Worm (Caenorhabditis elegans) whole organism, L4/young adult: Measurements from ENCODE around the gene C02B8.12.

ENCODE experiments used
- W03F9.2 ChIP-seq: fragments of 150-350 bp; optimal IDR thresholded peaks from 2 replicates; lab custom pipeline; 2014; ENCODE audit warnings: missing biosample characterization, missing genetic modification characterization
- dao-5 ChIP-seq: sonication (generic microtip); optimal IDR thresholded peaks from 2 replicates; lab custom pipeline; 2016; ENCODE audit warnings: missing genotype, missing genetic modification characterization, moderate library complexity, missing compliant biosample characterization
- him-1 ChIP-seq: sonication (generic microtip); optimal IDR thresholded peaks from 2 replicates; lab custom pipeline; 2016; ENCODE audit warnings: missing genotype, missing genetic modification reagents, missing genetic modification characterization, missing compliant biosample characterization

The C02B8.12 gene

DNA sequence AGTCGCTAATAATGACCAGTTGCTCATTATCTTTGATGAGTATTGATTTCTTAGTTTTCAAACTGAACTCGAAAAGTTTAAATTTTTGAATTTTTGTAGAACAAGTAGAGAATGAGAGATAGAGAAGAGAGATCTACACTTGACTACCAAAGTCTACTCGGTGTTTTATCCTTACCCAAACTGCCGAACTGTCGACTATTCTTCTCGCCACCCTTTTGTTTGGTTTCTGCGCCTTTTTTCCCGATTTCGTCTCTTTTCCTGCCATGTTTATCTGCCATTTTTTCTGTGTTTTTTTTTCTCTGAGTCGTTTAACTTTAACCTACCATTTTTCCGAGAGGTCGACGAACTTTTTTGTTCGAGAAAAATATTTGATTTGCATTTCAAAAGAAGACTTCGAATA, at the start of gene C02B8.12:
Gene C02B8.12 (minus strand): TSS at position 175 of the 400 bp plus-strand sequence.
- TF ChIP-seq dao-5 (tag; lab: Kevin White, UChicago): no peak
- TF ChIP-seq W03F9.2 (tag; lab: Kevin White, UChicago): no peak
- no peak for TF ChIP-seq him-1 (tag; lab: Kevin White, UChicago)

DNA sequence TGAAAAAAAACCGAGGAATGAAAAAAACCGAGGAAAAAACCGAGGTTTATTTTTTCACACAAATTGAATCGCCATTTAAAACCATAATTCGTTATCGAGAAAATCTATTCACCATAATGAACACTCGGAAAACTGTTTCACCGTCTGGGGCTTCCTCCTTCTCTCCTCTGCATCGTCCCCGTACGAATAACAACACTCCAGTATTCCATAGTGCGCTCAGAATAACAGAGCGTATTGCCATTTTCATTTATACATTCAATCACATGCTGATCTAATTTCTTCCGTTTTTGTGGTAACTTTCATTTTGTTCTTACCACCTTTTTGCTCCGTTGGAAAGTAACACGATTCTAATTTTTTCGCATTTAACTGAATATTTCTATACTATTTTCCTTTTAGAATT, 46.4 kb upstream of the C02B8.12 start, which contains the start of gene C17H11.2:
Gene C17H11.2 (plus strand): TSS at position 397 of the 400 bp plus-strand sequence.
- TF ChIP-seq dao-5 (tag; lab: Kevin White, UChicago) (no peak), him-1 (tag; lab: Kevin White, UChicago) (no peak), W03F9.2 (tag; lab: Kevin White, UChicago) (no peak)

DNA sequence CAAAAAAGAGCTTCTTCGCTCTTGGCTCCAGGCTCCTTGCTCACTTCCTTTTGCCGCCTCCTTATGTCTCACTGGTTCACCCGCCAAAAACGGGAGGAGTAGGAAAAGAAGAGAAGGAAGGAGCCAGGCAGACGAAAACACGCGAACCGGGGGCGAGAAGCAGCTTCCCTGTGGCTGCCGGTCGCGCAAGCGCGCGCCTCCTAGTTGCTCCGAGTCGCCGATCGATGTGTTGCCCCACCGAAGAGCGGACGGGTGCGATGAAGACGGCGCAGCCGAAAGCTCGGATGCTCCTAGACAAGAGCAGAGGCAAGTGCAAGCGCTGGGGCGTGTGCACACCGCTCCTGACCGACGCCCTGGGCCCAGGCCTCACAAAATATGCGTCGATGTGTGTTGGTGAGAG, 40.4 kb upstream of the C02B8.12 start:
- TF ChIP-seq dao-5 (tag; lab: Kevin White, UChicago) (no peak), him-1 (tag; lab: Kevin White, UChicago) (peak; percentile 77)

DNA sequence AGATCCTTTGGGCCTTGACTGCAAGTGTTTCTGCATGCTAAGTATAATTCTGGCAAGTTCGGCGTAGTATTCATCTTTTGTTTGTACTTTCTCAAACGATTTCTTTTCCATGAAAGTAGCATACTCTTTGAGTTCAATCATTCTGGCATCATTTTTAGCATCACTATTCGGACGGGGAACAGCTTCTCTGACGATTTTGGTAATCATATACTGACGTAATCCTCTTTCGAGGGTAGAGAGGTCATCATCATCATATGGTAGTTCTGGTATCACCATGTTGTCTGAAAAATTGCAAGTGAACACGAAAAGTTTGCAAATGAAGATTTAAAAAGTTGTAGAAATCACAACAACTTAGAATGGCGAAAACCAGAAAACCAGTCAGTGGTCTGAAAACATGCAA, 39.6 kb upstream of the C02B8.12 start, which contains the start of gene F22F1.3:
Gene F22F1.3 (minus strand): TSS at position 281 of the 400 bp plus-strand sequence.
- TF ChIP-seq him-1 (tag; lab: Kevin White, UChicago) (no peak), W03F9.2 (tag; lab: Kevin White, UChicago) (no peak), dao-5 (tag; lab: Kevin White, UChicago) (no peak)

DNA sequence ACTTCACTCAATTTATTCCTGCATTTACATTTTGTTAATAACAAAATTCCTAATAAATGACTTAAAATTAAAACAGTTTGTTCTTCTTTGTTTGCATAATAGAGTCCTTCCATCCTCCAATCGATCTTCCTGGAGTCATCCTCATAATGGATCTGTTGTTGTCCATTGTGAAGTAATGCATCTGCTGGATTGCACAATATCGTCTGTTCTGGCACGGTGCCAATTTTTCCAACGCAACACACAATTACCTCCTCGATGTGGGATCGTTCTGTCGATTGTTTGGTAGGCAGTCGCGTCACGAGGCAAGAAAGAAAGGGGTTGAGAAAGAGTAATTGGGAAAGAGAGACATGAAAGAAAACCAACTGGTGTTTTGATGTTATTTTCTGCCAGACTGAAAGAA, 36.8 kb upstream of the C02B8.12 start:
- TF ChIP-seq him-1 (tag; lab: Kevin White, UChicago): no peak

DNA sequence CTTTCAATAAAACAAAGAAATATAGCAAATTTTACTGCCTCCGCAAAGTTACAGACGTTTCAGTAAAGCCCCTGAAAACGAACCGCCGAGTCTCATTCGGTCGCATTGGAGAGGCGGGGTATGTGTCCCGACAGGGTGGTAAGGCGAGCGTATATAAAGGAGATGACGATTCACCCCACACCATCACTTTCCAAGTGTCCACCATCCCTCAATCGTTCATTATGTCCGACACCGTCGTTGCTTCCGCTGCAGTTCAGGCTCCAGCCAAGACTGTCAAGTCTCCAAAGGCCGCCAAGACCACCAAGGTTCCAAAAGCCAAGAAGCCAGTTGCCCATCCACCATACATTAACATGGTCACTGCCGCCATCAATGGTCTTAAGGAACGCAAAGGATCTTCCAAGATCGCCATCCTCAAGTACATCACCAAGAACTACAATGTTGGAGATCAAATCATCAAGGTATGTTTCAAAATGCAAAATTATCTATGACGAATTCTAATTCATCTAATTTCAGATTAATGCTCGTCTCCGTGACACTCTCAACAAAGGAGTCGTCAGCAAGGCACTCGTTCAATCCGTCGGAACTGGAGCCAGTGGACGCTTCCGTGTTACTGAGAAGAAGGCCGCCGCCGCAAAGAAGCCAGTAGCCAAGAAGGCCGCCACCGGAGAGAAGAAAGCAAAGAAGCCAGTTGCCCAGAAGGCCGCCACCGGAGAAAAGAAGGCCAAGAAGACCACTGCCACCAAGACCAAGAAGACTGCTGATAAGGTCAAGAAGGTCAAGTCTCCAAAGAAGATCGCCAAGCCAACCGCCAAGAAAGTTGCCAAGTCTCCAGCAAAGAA, 36.0 kb upstream of the C02B8.12 start, which contains the start of gene hil-3:
Gene hil-3 (plus strand): TSS at position 195 of the 839 bp plus-strand sequence.
- TF ChIP-seq W03F9.2 (tag; lab: Kevin White, UChicago) (no peak), dao-5 (tag; lab: Kevin White, UChicago) (no peak), him-1 (tag; lab: Kevin White, UChicago) (no peak)

DNA sequence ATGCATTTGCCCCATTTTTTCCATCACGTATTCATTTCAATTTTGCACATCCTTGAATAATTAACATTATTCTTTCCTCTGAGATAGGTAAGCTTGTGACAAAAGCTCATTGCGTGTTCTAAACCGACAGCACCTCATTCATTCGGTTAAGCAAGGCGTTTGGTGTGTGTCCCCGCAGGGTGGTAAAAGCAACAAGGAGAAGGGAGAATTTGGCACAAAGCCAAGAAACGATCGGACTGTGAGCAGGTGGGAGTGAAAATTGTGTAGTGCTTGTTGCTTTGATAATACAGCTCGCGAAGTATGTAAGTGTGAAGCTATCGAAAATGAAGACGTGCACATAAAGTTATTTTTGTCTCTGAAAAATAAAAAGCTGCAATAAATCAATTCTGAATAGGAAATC, 34.0 kb upstream of the C02B8.12 start:
- TF ChIP-seq W03F9.2 (tag; lab: Kevin White, UChicago): no peak

DNA sequence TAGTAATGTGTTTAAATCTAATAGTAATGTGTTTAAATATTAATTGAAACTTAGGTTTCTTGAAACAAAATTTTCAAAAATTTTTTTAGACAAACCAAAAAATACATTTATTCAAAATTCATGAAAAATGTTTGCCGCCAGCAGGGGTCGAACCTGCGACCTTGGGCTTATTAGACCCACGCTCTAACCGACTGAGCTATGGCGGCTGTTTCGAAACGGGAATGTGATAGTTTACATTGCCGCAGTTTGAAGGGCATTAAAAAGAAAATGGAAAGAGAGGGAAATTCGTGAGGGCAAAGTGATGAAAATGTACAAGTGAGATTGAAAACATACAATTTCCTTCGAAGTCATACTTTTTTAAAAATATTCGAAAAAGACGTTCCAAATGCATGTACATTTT, 33.3 kb upstream of the C02B8.12 start:
- TF ChIP-seq dao-5 (tag; lab: Kevin White, UChicago) (no peak), him-1 (tag; lab: Kevin White, UChicago) (no peak), W03F9.2 (tag; lab: Kevin White, UChicago) (peak; percentile 22)

DNA sequence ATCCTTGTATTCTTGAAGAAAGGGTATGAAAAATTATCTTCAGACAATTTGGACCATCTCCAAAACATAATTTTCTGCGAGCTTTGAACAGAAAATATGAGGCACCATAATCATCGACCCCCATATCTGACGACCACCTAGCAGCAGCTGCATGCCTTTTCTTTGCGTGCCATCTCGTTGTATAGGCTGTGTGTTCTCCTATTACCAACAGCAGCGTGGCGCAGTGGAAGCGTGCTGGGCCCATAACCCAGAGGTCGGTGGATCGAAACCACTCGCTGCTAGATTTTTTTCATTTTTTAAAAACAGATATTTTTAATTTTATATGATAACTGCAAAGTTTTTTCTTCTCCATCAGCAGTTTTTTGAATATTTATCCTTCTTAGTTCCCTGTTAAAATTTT, 32.8 kb upstream of the C02B8.12 start:
- TF ChIP-seq dao-5 (tag; lab: Kevin White, UChicago): no peak
- TF ChIP-seq W03F9.2 (tag; lab: Kevin White, UChicago): no peak
- TF ChIP-seq him-1 (tag; lab: Kevin White, UChicago): no peak

DNA sequence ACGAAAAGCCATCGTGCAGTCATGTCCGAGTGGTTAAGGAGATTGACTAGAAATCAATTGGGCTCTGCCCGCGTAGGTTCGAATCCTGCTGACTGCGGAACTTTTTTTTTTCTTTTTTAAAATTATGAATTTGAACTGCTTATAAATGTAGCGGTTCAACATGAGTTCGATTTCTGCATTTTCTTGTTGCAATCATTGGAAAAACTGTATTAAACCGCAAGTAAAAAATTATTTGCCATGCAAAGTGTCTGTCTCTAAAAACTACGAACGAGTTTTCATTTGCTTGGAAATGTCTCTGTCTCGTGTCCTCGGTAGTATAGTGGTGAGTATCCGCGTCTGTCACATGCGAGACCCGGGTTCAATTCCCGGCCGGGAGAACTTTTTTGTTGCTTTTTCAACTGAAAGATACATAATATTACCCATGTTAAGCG, 32.3 kb upstream of the C02B8.12 start:
- TF ChIP-seq dao-5 (tag; lab: Kevin White, UChicago): peak; percentile 30

DNA sequence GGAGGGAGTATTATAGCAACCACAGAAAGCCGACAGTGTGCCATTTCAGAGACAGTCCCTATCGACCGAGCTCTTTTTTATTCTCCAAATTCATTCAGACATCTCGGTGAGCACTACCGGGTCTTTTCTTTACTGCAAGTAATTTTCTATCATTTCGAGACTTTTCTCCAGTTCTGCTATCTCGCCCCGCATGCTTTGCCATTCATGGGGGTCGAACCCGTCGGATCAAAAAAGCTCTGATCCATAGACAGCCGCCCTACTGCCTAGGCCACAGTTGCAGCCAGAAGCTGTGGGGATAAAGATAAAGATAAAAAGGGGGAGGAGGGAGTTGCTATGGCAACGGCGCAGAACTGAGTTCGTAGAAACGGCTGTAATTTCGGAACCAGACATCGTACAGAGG, 28.2 kb upstream of the C02B8.12 start:
- TF ChIP-seq W03F9.2 (tag; lab: Kevin White, UChicago): no peak
- no peak for TF ChIP-seq him-1 (tag; lab: Kevin White, UChicago)
- TF ChIP-seq dao-5 (tag; lab: Kevin White, UChicago): no peak

DNA sequence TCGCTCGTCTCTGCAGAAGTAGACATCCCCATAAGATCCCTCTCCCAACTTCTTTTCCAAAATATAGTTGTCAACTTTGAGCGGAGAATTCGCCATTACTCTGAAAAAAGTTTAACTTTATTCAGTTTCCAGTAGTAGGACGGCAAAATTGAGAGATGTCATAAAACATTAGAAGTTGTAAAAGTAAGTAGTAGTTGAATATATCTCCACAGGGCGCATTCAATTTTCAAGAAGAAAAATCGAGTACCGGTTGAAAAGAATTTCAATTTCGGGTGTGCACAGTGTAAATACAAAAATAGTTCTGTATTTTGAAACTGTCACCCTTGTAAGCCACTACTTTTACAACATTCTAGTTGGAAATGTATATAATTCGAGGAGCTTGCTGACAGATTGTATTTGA, 27.5 kb upstream of the C02B8.12 start, which contains the start of gene F22F1.2:
Gene F22F1.2 (minus strand): TSS at position 101 of the 400 bp plus-strand sequence.
- TF ChIP-seq dao-5 (tag; lab: Kevin White, UChicago): no peak
- no peak for TF ChIP-seq him-1 (tag; lab: Kevin White, UChicago)
- TF ChIP-seq W03F9.2 (tag; lab: Kevin White, UChicago): no peak

DNA sequence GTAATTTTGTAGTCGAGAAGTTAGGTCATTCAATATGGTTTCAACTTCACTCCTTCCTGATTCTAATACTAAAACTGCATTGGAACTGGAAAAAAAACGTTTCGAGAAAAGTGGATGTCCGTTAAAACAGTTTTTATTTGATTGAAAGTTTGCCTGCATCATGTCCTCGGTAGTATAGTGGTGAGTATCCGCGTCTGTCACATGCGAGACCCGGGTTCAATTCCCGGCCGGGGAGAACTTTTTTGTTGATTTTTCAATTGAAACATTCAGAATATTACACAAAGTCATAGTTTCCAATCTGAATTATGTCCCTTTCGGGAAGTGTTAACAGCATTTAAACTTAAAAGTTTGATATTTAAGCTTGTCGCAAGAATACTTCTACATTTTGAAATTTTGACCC, 25.8 kb upstream of the C02B8.12 start:
- no peak for TF ChIP-seq dao-5 (tag; lab: Kevin White, UChicago)
- no peak for TF ChIP-seq W03F9.2 (tag; lab: Kevin White, UChicago)
- TF ChIP-seq him-1 (tag; lab: Kevin White, UChicago): no peak

DNA sequence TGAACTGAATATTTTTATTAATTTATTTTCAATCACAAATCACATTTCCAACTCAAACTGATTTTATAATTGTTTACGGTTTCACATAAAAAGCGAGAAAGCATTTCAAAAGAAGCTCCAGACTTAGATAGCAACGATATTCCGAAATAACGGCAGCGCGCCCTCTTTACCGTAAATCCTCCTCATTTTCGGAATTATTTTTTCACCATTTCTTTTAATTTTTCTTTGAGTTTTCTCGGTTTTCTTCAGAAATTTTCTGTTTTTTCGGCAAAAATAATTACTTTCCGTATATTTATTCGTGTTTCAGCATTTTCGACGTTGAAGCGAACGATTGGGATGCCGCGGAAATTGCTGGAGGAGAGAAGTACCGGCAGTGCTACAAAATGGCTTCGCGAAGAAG, 24.2 kb upstream of the C02B8.12 start, which contains the start of gene C02B8.1:
Gene C02B8.1 (plus strand): TSS at position 301 of the 400 bp plus-strand sequence.
- TF ChIP-seq him-1 (tag; lab: Kevin White, UChicago) (no peak), W03F9.2 (tag; lab: Kevin White, UChicago) (no peak), dao-5 (tag; lab: Kevin White, UChicago) (no peak)
